Worm (Caenorhabditis elegans) whole organism, midembryonic: Measurements from ENCODE around the gene sup-1.

Experiments used
- T22C8.4 ChIP-seq: fragments of 200-800 bp; sonication (Bioruptor generic); IDR thresholded peaks from 2 replicates; pipeline ENCODE4 v1.3.6; 2022; ENCODE audit warnings: missing genetic modification characterization, missing compliant biosample characterization
- cog-1 ChIP-seq: sonication (generic microtip); optimal IDR thresholded peaks from 2 replicates; lab custom pipeline; 2016; ENCODE audit warnings: missing genetic modification characterization, missing compliant biosample characterization
- flt-1 ChIP-seq: fragments of 200-800 bp; sonication (Bioruptor generic); IDR thresholded peaks from 2 replicates; pipeline ENCODE4 v1.3.6; 2022; ENCODE audit warnings: missing genetic modification characterization, missing compliant biosample characterization
- klf-2 ChIP-seq: fragments of 200-800 bp; sonication (Bioruptor generic); conservative IDR thresholded peaks from 2 replicates; pipeline ENCODE4 v1.3.6; 2022; ENCODE audit warnings: missing genetic modification reagents, missing genetic modification characterization, missing compliant biosample characterization
- med-1 ChIP-seq: sonication (generic microtip); optimal IDR thresholded peaks from 2 replicates; lab custom pipeline; 2017; ENCODE audit warnings: missing genetic modification characterization, mild to moderate bottlenecking, missing compliant biosample characterization, antibody characterized with exemption, missing genetic modification reagents; ENCODE audit not compliant: insufficient read depth
- ref-1 ChIP-seq: fragments of 200-800 bp; sonication (Bioruptor generic); conservative IDR thresholded peaks from 2 replicates; pipeline ENCODE4 v1.3.6; 2022; ENCODE audit warnings: missing genetic modification reagents, missing genetic modification characterization, missing compliant biosample characterization
- tab-1 ChIP-seq: fragments of 200-800 bp; sonication (Bioruptor generic); IDR thresholded peaks from 2 replicates; pipeline ENCODE4 v1.3.6; 2022; ENCODE audit warnings: missing genetic modification characterization, missing compliant biosample characterization
- ztf-23 ChIP-seq: fragments of 200-800 bp; sonication (Bioruptor generic); IDR thresholded peaks from 2 replicates; pipeline ENCODE4 v1.3.6; 2022; ENCODE audit warnings: missing genetic modification reagents, missing genetic modification characterization, missing compliant biosample characterization
- ztf-29 ChIP-seq: fragments of 200-800 bp; sonication (Bioruptor generic); IDR thresholded peaks from 2 replicates; pipeline ENCODE4 v1.3.6; 2022; ENCODE audit warnings: missing genetic modification reagents, missing genetic modification characterization, missing compliant biosample characterization

The sup-1 gene

ce11 chrIII:11750232-11750631, 12.8 kb upstream of the sup-1 start:
- TF ChIP-seq ztf-23 (GFP tag; lab: Robert Waterston, UW) (no peak), flt-1 (GFP tag; lab: Robert Waterston, UW) (no peak), ztf-29 (GFP tag; lab: Robert Waterston, UW) (no peak), cog-1 (no peak), ref-1 (no peak), klf-2 (no peak), med-1 (GFP tag; lab: Kevin White, UChicago) (no peak)

- TF ChIP-seq klf-2, result 0 out of 2 replicates have a peak, but pooled peaks have one; percentile 33
- peak; percentile 78 for TF ChIP-seq flt-1 (GFP tag; lab: Robert Waterston, UW)
- 0 out of 2 replicates have a peak, but pooled peaks have one; percentile 56 for TF ChIP-seq ztf-23 (GFP tag; lab: Robert Waterston, UW)
- peak; percentile 28 for TF ChIP-seq cog-1
- no peak for TF ChIP-seq tab-1 (GFP tag; lab: Robert Waterston, UW)
- TF ChIP-seq T22C8.4 (GFP tag; lab: Robert Waterston, UW), result peak; percentile 10; the same call in 1 of the 2 replicates
- no peak for TF ChIP-seq ztf-29 (GFP tag; lab: Robert Waterston, UW)
- no peak for TF ChIP-seq ref-1
- no peak for TF ChIP-seq med-1 (GFP tag; lab: Kevin White, UChicago)
These were observed 9.3 kb upstream of the sup-1 start, which contains the start of gene mrt-2 for ce11 chrIII:11746718-11747117. Gene mrt-2 (plus strand): TSS chrIII:11746766.

- TF ChIP-seq cog-1 (no peak), klf-2 (no peak)
These were observed 4.8 kb upstream of the sup-1 start for ce11 chrIII:11742191-11742590.

ce11 chrIII:11740868-11741267, 3.4 kb upstream of the sup-1 start:
- TF ChIP-seq klf-2 (no peak), med-1 (GFP tag; lab: Kevin White, UChicago) (no peak), ref-1 (no peak), flt-1 (GFP tag; lab: Robert Waterston, UW) (no peak), ztf-23 (GFP tag; lab: Robert Waterston, UW) (no peak), ztf-29 (GFP tag; lab: Robert Waterston, UW) (no peak), tab-1 (GFP tag; lab: Robert Waterston, UW) (no peak), cog-1 (no peak), T22C8.4 (GFP tag; lab: Robert Waterston, UW) (no peak)

- no peak for TF ChIP-seq med-1 (GFP tag; lab: Kevin White, UChicago)
- TF ChIP-seq T22C8.4 (GFP tag; lab: Robert Waterston, UW), result no peak
- no peak for TF ChIP-seq cog-1
- TF ChIP-seq klf-2, result no peak
- no peak for TF ChIP-seq flt-1 (GFP tag; lab: Robert Waterston, UW)
- no peak for TF ChIP-seq tab-1 (GFP tag; lab: Robert Waterston, UW)
- no peak for TF ChIP-seq ztf-23 (GFP tag; lab: Robert Waterston, UW)
- no peak for TF ChIP-seq ref-1
- no peak for TF ChIP-seq ztf-29 (GFP tag; lab: Robert Waterston, UW)
These were observed 1.1 kb upstream of the sup-1 start for ce11 chrIII:11738482-11738881.

- TF ChIP-seq tab-1 (GFP tag; lab: Robert Waterston, UW), result no peak
- TF ChIP-seq T22C8.4 (GFP tag; lab: Robert Waterston, UW), result peak; percentile 80
- no peak for TF ChIP-seq med-1 (GFP tag; lab: Kevin White, UChicago)
- no peak for TF ChIP-seq klf-2
- no peak for TF ChIP-seq ztf-29 (GFP tag; lab: Robert Waterston, UW)
- no peak for TF ChIP-seq ztf-23 (GFP tag; lab: Robert Waterston, UW)
- TF ChIP-seq cog-1, result no peak
These were observed 4.5 kb downstream of the sup-1 start for ce11 chrIII:11732943-11733342.

ce11 chrIII:11732056-11732455, 5.4 kb downstream of the sup-1 start, which contains the start of gene Y41C4A.21:
Gene Y41C4A.21 (plus strand): TSS chrIII:11732356.
- no peak for TF ChIP-seq ref-1
- TF ChIP-seq cog-1, result no peak
- TF ChIP-seq T22C8.4 (GFP tag; lab: Robert Waterston, UW), result no peak
- no peak for TF ChIP-seq tab-1 (GFP tag; lab: Robert Waterston, UW)
- no peak for TF ChIP-seq ztf-29 (GFP tag; lab: Robert Waterston, UW)
- no peak for TF ChIP-seq klf-2
- no peak for TF ChIP-seq med-1 (GFP tag; lab: Kevin White, UChicago)
- no peak for TF ChIP-seq flt-1 (GFP tag; lab: Robert Waterston, UW)
- TF ChIP-seq ztf-23 (GFP tag; lab: Robert Waterston, UW), result no peak

- no peak for TF ChIP-seq cog-1
- no peak for TF ChIP-seq ztf-29 (GFP tag; lab: Robert Waterston, UW)
- TF ChIP-seq ref-1, result no peak
These were observed 5.9 kb downstream of the sup-1 start for ce11 chrIII:11731491-11731890.

- no peak for TF ChIP-seq klf-2
- no peak for TF ChIP-seq ref-1
- no peak for TF ChIP-seq tab-1 (GFP tag; lab: Robert Waterston, UW)
- no peak for TF ChIP-seq ztf-29 (GFP tag; lab: Robert Waterston, UW)
- no peak for TF ChIP-seq med-1 (GFP tag; lab: Kevin White, UChicago)
- TF ChIP-seq ztf-23 (GFP tag; lab: Robert Waterston, UW), result no peak
- no peak for TF ChIP-seq flt-1 (GFP tag; lab: Robert Waterston, UW)
- no peak for TF ChIP-seq cog-1
- TF ChIP-seq T22C8.4 (GFP tag; lab: Robert Waterston, UW), result no peak
These were observed 6.6 kb downstream of the sup-1 start for ce11 chrIII:11730850-11731249.

ce11 chrIII:11730312-11730711, 7.1 kb downstream of the sup-1 start, which contains the start of gene Y41C4A.18:
Gene Y41C4A.18 (plus strand): TSS chrIII:11730612.
- TF ChIP-seq ztf-23 (GFP tag; lab: Robert Waterston, UW) (no peak), T22C8.4 (GFP tag; lab: Robert Waterston, UW) (no peak), ref-1 (no peak), tab-1 (GFP tag; lab: Robert Waterston, UW) (no peak)

- TF ChIP-seq T22C8.4 (GFP tag; lab: Robert Waterston, UW) (no peak), tab-1 (GFP tag; lab: Robert Waterston, UW) (no peak), med-1 (GFP tag; lab: Kevin White, UChicago) (no peak), ztf-29 (GFP tag; lab: Robert Waterston, UW) (no peak), ref-1 (no peak), ztf-23 (GFP tag; lab: Robert Waterston, UW) (no peak), flt-1 (GFP tag; lab: Robert Waterston, UW) (no peak), klf-2 (no peak), cog-1 (no peak)
These were observed 10.4 kb downstream of the sup-1 start for ce11 chrIII:11727010-11727409.
